Worm (Caenorhabditis elegans) whole organism, L4 larva: ENCODE data around the gene rer-1.

Experiments used
- T26A8.4 ChIP-seq: fragments of 200-800 bp; sonication (Bioruptor generic); IDR thresholded peaks from 2 replicates; pipeline ENCODE4 v1.3.6; 2022; ENCODE audit warnings: missing genetic modification characterization, missing compliant biosample characterization
- Y105C5A.15 ChIP-seq: fragments of 200-800 bp; sonication (Bioruptor generic); IDR thresholded peaks from 2 replicates; pipeline ENCODE4 v1.3.6; 2022; ENCODE audit warnings: missing genetic modification characterization, missing compliant biosample characterization
- ZK546.5 ChIP-seq, 2 experiments: sonication (generic microtip); optimal IDR thresholded peaks; 2 replicates each; lab custom pipeline; 2017; ENCODE audit warnings: missing biosample characterization in 2 of 2, missing genetic modification characterization in 2 of 2
- aha-1 ChIP-seq: fragments of 150-350 bp; peaks from one replicate; lab custom pipeline; 2014; ENCODE audit warnings: missing biosample characterization, missing genetic modification characterization
- aly-2 ChIP-seq: sonication (generic microtip); optimal IDR thresholded peaks from 2 replicates; lab custom pipeline; 2018; ENCODE audit warnings: missing biosample characterization, missing genetic modification characterization
- ceh-32 ChIP-seq: sonication (generic microtip); optimal IDR thresholded peaks from 2 replicates; lab custom pipeline; 2016; ENCODE audit warnings: mild to moderate bottlenecking, missing genetic modification characterization, missing compliant biosample characterization; ENCODE audit not compliant: poor library complexity
- ces-1 ChIP-seq: fragments of 150-350 bp; sonication (generic microtip); optimal IDR thresholded peaks from 4 replicates; lab custom pipeline; 2014; ENCODE audit warnings: missing biosample characterization, missing genetic modification reagents, missing genetic modification characterization
- cey-2 ChIP-seq: sonication (generic microtip); optimal IDR thresholded peaks from 3 replicates; lab custom pipeline; 2017; ENCODE audit warnings: missing genetic modification characterization, mild to moderate bottlenecking, missing compliant biosample characterization, antibody characterized with exemption, borderline replicate concordance; ENCODE audit not compliant: insufficient read depth
- daf-16 ChIP-seq, 3 experiments: sonication (generic microtip); optimal IDR thresholded peaks; 2 replicates each; lab custom pipeline; 2016 to 2017; ENCODE audit warnings: missing genetic modification characterization in 3 of 3, missing genetic modification reagents in 3 of 3, mild to moderate bottlenecking in 2 of 3, missing compliant biosample characterization in 2 of 3, missing biosample characterization in 1 of 3, moderate library complexity in 1 of 3
- daf-8 ChIP-seq: fragments of 200-800 bp; sonication (Bioruptor generic); IDR thresholded peaks from 2 replicates; pipeline ENCODE4 v1.3.6; 2022; ENCODE audit warnings: missing genetic modification characterization, missing compliant biosample characterization
- dmd-8 ChIP-seq: fragments of 200-800 bp; sonication (Bioruptor generic); IDR thresholded peaks from 2 replicates; pipeline ENCODE4 v1.3.6; 2022; ENCODE audit warnings: missing genetic modification characterization, missing compliant biosample characterization
- duxl-1 ChIP-seq: sonication (generic microtip); optimal IDR thresholded peaks from 2 replicates; lab custom pipeline; 2016; ENCODE audit warnings: mild to moderate bottlenecking, missing genetic modification characterization, moderate library complexity, missing compliant biosample characterization; ENCODE audit not compliant: poor library complexity
- dve-1 ChIP-seq: sonication (generic microtip); optimal IDR thresholded peaks from 2 replicates; lab custom pipeline; 2017; ENCODE audit warnings: antibody characterized with exemption, mild to moderate bottlenecking, missing genetic modification characterization, missing compliant biosample characterization; ENCODE audit not compliant: insufficient read depth
- fkh-10 ChIP-seq: fragments of 150-350 bp; optimal IDR thresholded peaks from 2 replicates; lab custom pipeline; 2014; ENCODE audit warnings: missing biosample characterization, missing genetic modification reagents, missing genetic modification characterization
- gei-8 ChIP-seq: fragments of 200-800 bp; sonication (Bioruptor generic); optimal IDR thresholded peaks from 2 replicates; lab custom pipeline; 2018; ENCODE audit warnings: mild to moderate bottlenecking, missing genetic modification characterization, missing compliant biosample characterization
- lim-7 ChIP-seq: fragments of 200-800 bp; sonication (Bioruptor generic); IDR thresholded peaks from 2 replicates; pipeline ENCODE4 v1.3.6; 2022; ENCODE audit warnings: missing genetic modification characterization, missing compliant biosample characterization
- lin-15B ChIP-seq: fragments of 150-350 bp; sonication (generic microtip); optimal IDR thresholded peaks from 3 replicates; lab custom pipeline; 2014; ENCODE audit warnings: missing biosample characterization, missing genetic modification characterization
- lir-3 ChIP-seq: sonication (generic microtip); optimal IDR thresholded peaks from 2 replicates; lab custom pipeline; 2016; ENCODE audit warnings: mild to moderate bottlenecking, missing genetic modification characterization, missing compliant biosample characterization
- lsy-2 ChIP-seq, 2 experiments: fragments of 150-350 bp in 1 of 2; sonication (generic microtip) in 1 of 2; optimal IDR thresholded peaks; 2 replicates each; lab custom pipeline; 2014 to 2017; ENCODE audit warnings: missing biosample characterization in 2 of 2, missing genetic modification characterization in 2 of 2
- mep-1 ChIP-seq: fragments of 150-350 bp; sonication (generic microtip); optimal IDR thresholded peaks from 3 replicates; lab custom pipeline; 2014; ENCODE audit warnings: missing biosample characterization, missing genetic modification characterization
- nhr-11 ChIP-seq: fragments of 150-350 bp; optimal IDR thresholded peaks from 2 replicates; lab custom pipeline; 2014; ENCODE audit warnings: missing biosample characterization, missing genetic modification characterization
- nhr-25 ChIP-seq: sonication (generic microtip); optimal IDR thresholded peaks from 2 replicates; lab custom pipeline; 2017; ENCODE audit warnings: missing genetic modification characterization, mild to moderate bottlenecking, missing compliant biosample characterization, antibody characterized with exemption, moderate library complexity, borderline replicate concordance; ENCODE audit not compliant: insufficient read depth
- nhr-28 ChIP-seq: fragments of 150-350 bp; optimal IDR thresholded peaks from 2 replicates; lab custom pipeline; 2014; ENCODE audit warnings: missing biosample characterization, missing genetic modification characterization
- pha-4 ChIP-seq, 2 experiments: fragments of 150-350 bp in 1 of 2; fragments of 200-800 bp in 1 of 2; sonication (Bioruptor generic) in 1 of 2; IDR thresholded peaks in 1 of 2; optimal IDR thresholded peaks in 1 of 2; 2 replicates each; pipeline versions ENCODE4 v1.3.6 to Lab custom; 2014 to 2022; ENCODE audit warnings: missing genetic modification characterization in 2 of 2, missing genetic modification reagents in 2 of 2, missing biosample characterization in 1 of 2, missing compliant biosample characterization in 1 of 2
- pqm-1 ChIP-seq: sonication (generic microtip); optimal IDR thresholded peaks from 2 replicates; lab custom pipeline; 2017; ENCODE audit warnings: missing biosample characterization, missing genetic modification characterization
- snpc-1.2 ChIP-seq: fragments of 200-800 bp; sonication (Bioruptor generic); IDR thresholded peaks from 2 replicates; pipeline ENCODE4 v1.3.6; 2022; ENCODE audit warnings: missing genetic modification reagents, missing genetic modification characterization, missing compliant biosample characterization
- snpc-4 ChIP-seq: fragments of 150-350 bp; optimal IDR thresholded peaks from 2 replicates; lab custom pipeline; 2014; ENCODE audit warnings: missing biosample characterization, missing genetic modification characterization
- spr-3 ChIP-seq: fragments of 200-800 bp; sonication (Bioruptor generic); optimal IDR thresholded peaks from 2 replicates; lab custom pipeline; 2018; ENCODE audit warnings: mild to moderate bottlenecking, missing genetic modification characterization, missing compliant biosample characterization
- tra-1 ChIP-seq: fragments of 200-800 bp; sonication (Bioruptor generic); IDR thresholded peaks from 2 replicates; pipeline ENCODE4 v1.3.6; 2022; ENCODE audit warnings: missing genetic modification reagents, missing genetic modification characterization, missing compliant biosample characterization
- unc-130 ChIP-seq: sonication (generic microtip); optimal IDR thresholded peaks from 2 replicates; lab custom pipeline; 2016; ENCODE audit warnings: missing genetic modification reagents, missing genetic modification characterization, missing compliant biosample characterization
- unc-62 ChIP-seq, 3 experiments: fragments of 150-350 bp in 1 of 3; sonication (generic microtip); optimal IDR thresholded peaks in 2 of 3; peaks in 1 of 3; 1 replicate in 1 of 3; 2 replicates in 2 of 3; lab custom pipeline; 2014 to 2017; ENCODE audit warnings: missing biosample characterization in 3 of 3, missing genetic modification characterization in 3 of 3, missing genetic modification reagents in 3 of 3, missing genotype in 1 of 3
- zfp-2 ChIP-seq: sonication (generic microtip); optimal IDR thresholded peaks from 2 replicates; lab custom pipeline; 2016; ENCODE audit warnings: mild to moderate bottlenecking, missing genetic modification characterization, missing compliant biosample characterization
- zfp-3 ChIP-seq: fragments of 200-800 bp; sonication (Bioruptor generic); conservative IDR thresholded peaks from 2 replicates; pipeline ENCODE4 v1.3.6; 2022; ENCODE audit warnings: missing genetic modification reagents, missing genetic modification characterization, missing compliant biosample characterization
- ztf-11 ChIP-seq: fragments of 150-350 bp; optimal IDR thresholded peaks from 2 replicates; lab custom pipeline; 2014; ENCODE audit warnings: missing biosample characterization, missing genetic modification characterization
- ztf-7 ChIP-seq: fragments of 150-350 bp; optimal IDR thresholded peaks from 2 replicates; lab custom pipeline; 2014; ENCODE audit warnings: missing biosample characterization, missing genetic modification characterization

rer-1 gene

DNA sequence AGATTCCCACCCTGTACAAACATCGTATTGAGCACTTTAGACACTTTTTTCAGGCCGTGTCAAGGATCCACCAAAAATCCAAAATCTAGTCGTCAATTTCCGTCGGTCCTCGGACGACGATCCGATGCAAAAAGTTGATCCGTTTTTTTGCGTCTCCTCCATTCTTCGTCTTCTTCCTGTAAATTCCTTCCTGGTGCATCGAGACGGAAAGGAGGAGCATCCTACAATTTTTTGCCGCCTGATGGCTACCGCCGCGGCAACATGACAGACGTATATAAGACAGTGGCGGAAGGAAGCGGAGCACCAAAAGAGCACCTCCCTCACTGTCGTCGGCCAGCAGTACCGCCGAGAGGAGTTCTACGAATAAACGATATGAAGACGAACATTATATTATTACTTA, 10.3 kb upstream of the rer-1 start, which contains the start of gene appg-2:
TSS of gene appg-2 (plus strand) at position 301 of the 400 bp plus-strand sequence.
- TF ChIP-seq fkh-10 (GFP tag; lab: Kevin White, UChicago): no peak

DNA sequence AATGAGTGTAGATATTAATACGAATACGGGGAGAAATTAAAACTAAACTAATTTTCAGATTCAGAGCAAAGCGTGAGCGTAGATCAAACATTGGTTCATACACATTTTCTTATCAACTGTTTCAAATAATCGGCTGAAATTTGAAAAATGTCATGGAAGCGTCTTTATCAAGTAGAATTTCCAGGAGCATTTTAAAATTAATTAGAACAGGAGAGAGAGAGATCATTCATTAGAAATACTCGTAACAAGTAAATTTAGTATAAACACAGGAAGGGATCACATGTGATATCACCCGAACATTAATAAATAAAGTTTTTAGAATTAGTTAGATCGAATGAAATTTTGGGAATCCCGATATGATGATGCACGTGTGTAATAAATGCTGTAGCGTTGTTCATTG, 4.2 kb upstream of the rer-1 start, which contains the start of gene pho-13:
TSS of gene pho-13 (minus strand) at position 101 of the 400 bp plus-strand sequence.
- TF ChIP-seq tra-1 (GFP tag; lab: Robert Waterston, UW) (no peak), pqm-1 (tag; lab: Kevin White, UChicago) (peak; percentile 18), ces-1 (GFP tag; lab: Kevin White, UChicago) (no peak), pha-4 (GFP tag; IDR thresholded peaks at IDR 0.05; lab: Robert Waterston, UW) (no peak), pha-4 (tag; optimal IDR thresholded peaks at IDR 0.05; lab: Kevin White, UChicago) (no peak)

ce11 chrII:8808482-8808881, 2.7 kb upstream of the rer-1 start, which contains the start of gene F07H5.10:
TSS of gene F07H5.10 (minus strand) at chrII:8808582.
- peak; percentile 23 for TF ChIP-seq aha-1 (tag; lab: Kevin White, UChicago)
- no peak for TF ChIP-seq daf-8 (GFP tag; lab: Robert Waterston, UW)

- peak; percentile 70; the same call in 1 of the 2 replicates for TF ChIP-seq T26A8.4
- peak; percentile 51 for TF ChIP-seq nhr-28 (tag; lab: Kevin White, UChicago)
- TF ChIP-seq daf-16 (GFP tag; optimal IDR thresholded peaks at IDR 0.05; lab: Kevin White, UChicago): no peak
- no peak for TF ChIP-seq daf-16 (tag; optimal IDR thresholded peaks at IDR 0.05; lab: Kevin White, UChicago)
Observed at ce11 chrII:8811825-8812224, 655 bp downstream of the rer-1 start.

DNA sequence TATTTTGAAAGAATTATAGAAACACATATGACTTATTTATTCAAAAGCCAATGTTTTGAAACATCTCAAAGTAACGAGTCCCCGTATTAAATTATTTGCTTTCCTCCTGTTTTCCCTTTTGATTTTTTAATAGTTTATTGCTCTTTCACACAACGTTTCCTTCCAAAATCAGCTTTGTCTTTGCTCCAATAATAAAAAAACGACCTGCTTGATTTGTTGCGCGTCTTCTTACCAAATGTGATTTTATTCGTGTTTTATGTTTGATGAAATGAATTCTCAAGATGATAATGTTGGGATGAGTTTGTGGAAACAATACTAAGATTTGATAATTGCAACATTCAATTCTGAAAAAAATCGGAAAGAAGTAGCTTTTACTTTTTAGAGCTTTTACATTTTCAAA, 1.2 kb downstream of the rer-1 start:
- TF ChIP-seq snpc-1.2 (GFP tag; lab: Robert Waterston, UW) (0 out of 2 replicates have a peak, but pooled peaks have one; percentile 26), spr-3 (no peak), pha-4 (GFP tag; IDR thresholded peaks at IDR 0.05; lab: Robert Waterston, UW) (no peak), pha-4 (tag; optimal IDR thresholded peaks at IDR 0.05; lab: Kevin White, UChicago) (no peak), snpc-4 (tag; lab: Kevin White, UChicago) (no peak), T26A8.4 (peak; percentile 12), aly-2 (no peak), nhr-25 (tag; lab: Kevin White, UChicago) (no peak), gei-8 (no peak), unc-130 (no peak), ztf-7 (tag; lab: Kevin White, UChicago) (no peak), ztf-11 (no peak), lsy-2 (tag; optimal IDR thresholded peaks at IDR 0.05; lab: Kevin White, UChicago) (no peak), dmd-8 (GFP tag; lab: Robert Waterston, UW) (no peak), ZK546.5 (tag; optimal IDR thresholded peaks at IDR 0.05; lab: Kevin White, UChicago) (no peak), nhr-28 (tag; lab: Kevin White, UChicago) (peak; percentile 29), nhr-11 (no peak), mep-1 (tag; lab: Kevin White, UChicago) (no peak), Y105C5A.15 (no peak), ceh-32 (tag; lab: Kevin White, UChicago) (no peak), zfp-3 (GFP tag; lab: Robert Waterston, UW) (no peak), lin-15B (tag; lab: Kevin White, UChicago) (no peak), unc-62 (GFP tag; optimal IDR thresholded peaks at IDR 0.05 in 1 of 2; lab: Kevin White, UChicago) (peak in 1 of 2 experiments; percentile 91), unc-62 (tag; optimal IDR thresholded peaks at IDR 0.05; lab: Kevin White, UChicago) (no peak), fkh-10 (GFP tag; lab: Kevin White, UChicago) (no peak), zfp-2 (tag; lab: Kevin White, UChicago) (no peak), duxl-1 (tag; lab: Kevin White, UChicago) (no peak), lir-3 (tag; lab: Kevin White, UChicago) (no peak), lim-7 (GFP tag; lab: Robert Waterston, UW) (no peak), daf-16 (GFP tag; optimal IDR thresholded peaks at IDR 0.05; lab: Kevin White, UChicago) (no peak), daf-16 (tag; optimal IDR thresholded peaks at IDR 0.05; lab: Kevin White, UChicago) (no peak), dve-1 (tag; lab: Kevin White, UChicago) (no peak), cey-2 (tag; lab: Kevin White, UChicago) (no peak)
